Fruit fly (Drosophila melanogaster) whole organism, wandering third instar larva: ENCODE data around the gene CG43773.

Experiments used
- Abd-B ChIP-seq: fragments of >200 bp; optimal IDR thresholded peaks from 2 replicates; lab custom pipeline; 2017; ENCODE audit warnings: missing biosample characterization, missing genetic modification characterization
- Vsx2 ChIP-seq: fragments of 200-300, 225-300 bp; sonication (Bioruptor generic); optimal IDR thresholded peaks from 2 replicates; lab custom pipeline; 2018; ENCODE audit warnings: missing biosample characterization, missing genetic modification characterization; ENCODE audit not compliant: partially characterized antibody
- ey ChIP-seq: fragments of 200-800 bp; sonication (Bioruptor generic); optimal IDR thresholded peaks from 2 replicates; lab custom pipeline; 2016; ENCODE audit warnings: missing biosample characterization, missing genetic modification characterization
- pan ChIP-seq: fragments of >200 bp; optimal IDR thresholded peaks from 2 replicates; lab custom pipeline; 2017
- psq ChIP-seq: fragments of 200-800 bp; sonication (Bioruptor generic); optimal IDR thresholded peaks from 3 replicates; lab custom pipeline; 2017; ENCODE audit warnings: missing biosample characterization, mild to moderate bottlenecking, missing genetic modification characterization, moderate library complexity

DNA sequence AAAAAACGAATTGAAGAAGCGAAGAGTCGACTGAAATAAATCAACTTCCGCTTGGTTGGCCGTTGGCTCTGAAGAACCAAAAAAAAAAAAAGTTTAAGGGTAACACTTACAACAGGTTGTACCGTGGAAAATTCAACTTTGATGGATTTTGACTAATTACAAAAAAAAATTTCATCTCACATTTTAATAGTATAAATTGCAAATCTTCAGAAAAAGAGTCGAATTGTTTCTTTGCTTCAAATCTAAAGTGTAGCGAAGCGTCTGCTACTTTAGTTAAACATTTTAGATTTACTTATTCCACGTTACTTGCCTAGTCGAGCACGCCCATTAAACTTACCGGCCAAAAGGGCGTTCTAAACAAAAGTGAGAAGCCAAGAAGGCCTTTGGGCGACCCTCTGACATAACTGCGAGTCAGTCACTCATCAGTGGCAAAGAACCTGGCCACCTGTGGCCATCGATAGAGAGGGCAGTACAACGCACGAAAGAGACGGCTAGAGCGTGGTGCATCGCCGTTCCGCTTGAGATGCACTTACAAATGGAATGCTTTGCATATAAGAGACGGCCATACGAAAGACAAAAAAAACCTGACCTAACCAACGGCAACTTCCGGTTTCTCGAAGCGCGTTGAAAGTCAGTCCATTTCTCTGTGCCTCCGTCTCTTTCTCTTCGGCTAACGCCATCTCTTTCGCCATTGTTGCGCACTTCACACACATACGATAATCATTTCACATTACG lies 14.3 kb downstream of the CG43773 start:
- TF ChIP-seq pan (lab: Kevin White, UChicago) (no peak), psq (no peak), Abd-B (no peak), Vsx2 (no peak), ey (GFP tag; lab: Kevin White, UChicago) (no peak)
